Fruit fly (Drosophila melanogaster) whole organism, embryonic: ENCODE results near the gene CG14568.

Source experiments
- Atf3 ChIP-seq: fragments of 200-800 bp; sonication (Bioruptor generic); optimal IDR thresholded peaks from 3 replicates; lab custom pipeline; 2016; ENCODE audit warnings: missing biosample characterization, missing genetic modification characterization
- CG10959 ChIP-seq: fragments of 200-800 bp; sonication (Bioruptor generic); IDR thresholded peaks from 2 replicates; pipeline ENCODE4 v1.3.6; 2022; ENCODE audit warnings: missing biosample characterization, missing genetic modification characterization
- CG12769 ChIP-seq: fragments of 200-800 bp; sonication (Bioruptor generic); optimal IDR thresholded peaks from 2 replicates; lab custom pipeline; 2019; ENCODE audit warnings: missing biosample characterization, mild to moderate bottlenecking, missing genetic modification characterization, moderate library complexity
- CG2875 ChIP-seq: fragments of 200-800 bp; sonication (Bioruptor generic); optimal IDR thresholded peaks from 2 replicates; lab custom pipeline; 2017; ENCODE audit warnings: missing biosample characterization, mild to moderate bottlenecking, missing genetic modification characterization, missing genetic modification reagents
- CG4854 ChIP-seq: fragments of 200-800 bp; sonication (Bioruptor generic); optimal IDR thresholded peaks from 2 replicates; lab custom pipeline; 2016; ENCODE audit warnings: missing biosample characterization, missing genetic modification characterization, inconsistent platforms
- CG8089 ChIP-seq: fragments of 200-800 bp; sonication (Bioruptor generic); optimal IDR thresholded peaks from 3 replicates; lab custom pipeline; 2016; ENCODE audit warnings: missing biosample characterization, missing genetic modification characterization
- Dfd ChIP-seq, 2 experiments: fragments of >200 bp; optimal IDR thresholded peaks; 2 replicates each; lab custom pipeline; 2017; ENCODE audit warnings: missing biosample characterization in 2 of 2, missing genetic modification characterization in 2 of 2
- NC2β ChIP-seq: fragments of 200-800 bp; sonication (Bioruptor generic); optimal IDR thresholded peaks from 2 replicates; lab custom pipeline; 2016; ENCODE audit warnings: missing biosample characterization, missing genetic modification characterization
- Sox102F ChIP-seq: fragments of 200-800 bp; sonication (Bioruptor generic); optimal IDR thresholded peaks from 2 replicates; lab custom pipeline; 2018; ENCODE audit warnings: missing biosample characterization, mild to moderate bottlenecking, missing genetic modification characterization, moderate library complexity
- gro ChIP-seq: fragments of 200-800 bp; sonication (Bioruptor generic); optimal IDR thresholded peaks from 2 replicates; lab custom pipeline; 2016; ENCODE audit warnings: missing biosample characterization, missing genetic modification characterization
- lilli ChIP-seq: fragments of 200-800 bp; sonication (Bioruptor generic); optimal IDR thresholded peaks from 3 replicates; lab custom pipeline; 2016; ENCODE audit warnings: missing biosample characterization, missing genetic modification characterization
- tin ChIP-seq: fragments of 200-800 bp; sonication (Bioruptor generic); optimal IDR thresholded peaks from 3 replicates; lab custom pipeline; 2016; ENCODE audit warnings: missing biosample characterization, missing genetic modification characterization

DNA sequence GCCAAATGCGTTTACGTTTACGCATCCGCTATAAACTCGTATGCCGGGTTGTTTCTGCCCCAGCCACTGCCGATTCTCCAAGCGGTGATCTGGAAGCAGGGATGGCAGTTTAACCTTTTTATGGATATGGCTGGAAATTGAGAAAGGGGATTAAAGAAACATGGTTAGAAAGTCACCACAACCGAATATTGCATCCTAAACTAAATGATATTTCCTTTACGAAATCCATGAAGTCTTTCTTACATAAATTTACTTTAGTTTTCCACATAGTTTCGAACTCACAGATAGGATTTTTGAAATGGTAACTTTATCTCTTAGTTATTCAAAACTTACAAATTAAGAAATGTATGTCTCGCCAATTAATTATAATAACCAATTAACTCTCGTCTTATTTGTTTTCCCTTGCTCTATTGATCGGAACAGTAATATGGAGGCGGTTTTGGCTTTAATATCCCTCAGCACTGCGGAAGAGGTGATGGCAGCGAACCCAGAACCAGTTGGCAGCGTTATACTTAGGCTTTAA lies 44.6 kb downstream of the CG14568 start:
- TF ChIP-seq CG10959 (GFP tag; lab: Robert Waterston, UW) (no peak), CG12769 (tag; lab: Kevin White, UChicago) (no peak), lilli (GFP tag; lab: Kevin White, UChicago) (no peak), NC2β (GFP tag; lab: Kevin White, UChicago) (no peak), tin (GFP tag; lab: Kevin White, UChicago) (no peak), Atf3 (GFP tag; lab: Kevin White, UChicago) (no peak), CG4854 (GFP tag; lab: Kevin White, UChicago) (no peak), Sox102F (GFP tag; lab: Kevin White, UChicago) (no peak), gro (GFP tag; lab: Kevin White, UChicago) (no peak), Dfd (GFP tag; optimal IDR thresholded peaks at IDR 0.05; lab: Kevin White, UChicago) (no peak), CG8089 (GFP tag; lab: Kevin White, UChicago) (no peak), CG2875 (GFP tag; lab: Kevin White, UChicago) (no peak)
